Worm (Caenorhabditis elegans): ENCODE results near the gene sdz-35.

DNA sequence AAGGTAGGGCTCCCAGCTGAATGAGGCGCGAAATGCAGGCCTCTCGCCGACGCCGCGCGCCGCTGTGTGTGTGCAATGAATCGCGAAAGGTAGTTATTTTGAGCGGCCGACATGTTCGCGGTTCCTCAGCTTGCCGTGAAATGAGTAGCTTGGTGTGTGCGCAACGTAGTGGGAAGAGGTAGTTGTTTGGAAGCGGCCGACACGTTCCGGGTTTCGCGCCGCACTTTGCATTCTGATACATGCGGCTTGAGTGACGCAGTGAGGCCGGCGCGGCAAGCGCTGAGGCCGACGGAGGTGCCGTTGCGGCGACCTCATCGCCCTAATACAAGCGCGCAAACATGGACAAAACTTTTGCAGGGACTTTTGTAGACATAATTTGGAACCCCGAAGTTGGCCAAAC lies 12.8 kb downstream of the sdz-35 start:
- no peak for TF ChIP-seq aly-2 (tag; optimal IDR thresholded peaks at IDR 0.05)
- TF ChIP-seq skn-1 (tag; optimal IDR thresholded peaks at IDR 0.05) = no peak

Measured in whole organism, L2 larva.